Fruit fly (Drosophila melanogaster): ENCODE results near the gene CG17270.
A peak's percentile ranks its signal among the peaks of the same experiment; 100 is the strongest.

CG17270 gene

DNA sequence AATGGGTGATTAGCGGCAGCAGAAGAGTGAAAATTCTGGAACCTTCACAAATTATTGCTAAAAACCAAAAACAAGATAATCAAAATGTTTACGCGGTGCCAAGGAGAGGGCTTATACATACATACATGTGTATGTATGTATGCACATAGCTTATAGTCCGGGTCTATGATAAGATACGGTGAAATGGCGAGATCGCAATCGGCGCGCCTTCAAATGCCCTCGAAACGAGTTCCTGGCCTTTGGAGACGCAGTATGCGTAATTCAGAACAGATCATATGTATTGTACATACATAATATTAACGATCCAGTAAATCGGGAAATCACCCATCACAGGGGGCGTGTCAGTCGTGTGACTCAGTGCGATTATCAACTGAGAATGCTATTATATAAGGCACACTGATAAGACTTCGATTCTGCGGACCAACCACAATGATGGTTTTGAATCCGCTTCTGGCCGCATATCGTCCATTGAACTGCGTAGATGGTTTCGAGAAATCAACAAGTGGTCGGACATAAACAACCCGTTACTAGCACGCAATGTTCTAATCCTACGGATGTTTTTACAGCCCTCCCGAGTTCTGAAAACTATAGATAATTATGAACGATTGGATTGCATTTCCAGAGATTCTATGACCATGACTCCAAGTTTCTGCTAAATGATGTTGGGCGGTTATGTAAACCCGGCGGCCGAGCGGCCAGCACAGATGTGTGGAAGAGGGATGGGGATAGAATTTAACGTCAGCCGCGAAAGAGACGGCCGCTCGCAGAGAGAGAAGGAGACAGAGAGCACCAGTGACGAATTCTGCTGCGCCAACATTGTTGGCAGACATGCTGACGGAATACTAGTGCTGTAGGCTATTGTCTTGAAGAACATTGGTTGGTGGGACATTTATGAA, 10.0 kb upstream of the CG17270 start:
- TF ChIP-seq Crg-1 (GFP tag; optimal IDR thresholded peaks at IDR 0.05) (peak; percentile 45), pad (GFP tag; optimal IDR thresholded peaks at IDR 0.05) (no peak), toe (GFP tag; optimal IDR thresholded peaks at IDR 0.05) (no peak), Mnt (GFP tag; optimal IDR thresholded peaks at IDR 0.05) (peak; percentile 14), ovo (GFP tag; optimal IDR thresholded peaks at IDR 0.05) (no peak), bab1 (GFP tag; optimal IDR thresholded peaks at IDR 0.05) (no peak), cic (GFP tag; optimal IDR thresholded peaks at IDR 0.05) (peak; percentile 39), tj (GFP tag; optimal IDR thresholded peaks at IDR 0.05) (peak; percentile 94)

DNA sequence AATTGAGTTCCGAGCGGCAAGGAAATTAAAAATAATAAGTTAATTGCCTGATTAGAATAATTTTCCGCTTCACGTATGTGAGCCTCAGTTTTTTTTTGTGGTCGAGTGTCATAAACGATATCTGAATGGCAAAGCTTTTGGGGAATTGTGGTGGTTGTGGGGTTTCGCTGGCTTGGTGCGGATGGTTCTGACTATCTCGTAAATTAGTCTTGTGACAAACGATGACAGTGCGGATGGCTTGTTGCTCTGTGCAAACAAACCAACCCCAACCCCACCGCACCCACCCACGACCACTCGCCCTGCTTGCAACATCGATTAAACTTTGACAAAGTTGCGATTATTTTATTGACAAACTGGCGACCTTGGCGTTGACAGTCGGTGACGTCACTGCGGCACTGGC, 8.2 kb upstream of the CG17270 start:
- TF ChIP-seq Clk (GFP tag; optimal IDR thresholded peaks at IDR 0.05) (no peak), tj (GFP tag; optimal IDR thresholded peaks at IDR 0.05) (no peak), CG11617 (GFP tag; optimal IDR thresholded peaks at IDR 0.05) (no peak), cnc (optimal IDR thresholded peaks at IDR 0.05) (peak in 1 of 2 experiments; percentile 23), CG33017 (tag; optimal IDR thresholded peaks at IDR 0.05) (no peak), CG7045 (GFP tag; optimal IDR thresholded peaks at IDR 0.05) (peak; percentile 2), CG1620 (GFP tag; optimal IDR thresholded peaks at IDR 0.05) (no peak), toe (GFP tag; optimal IDR thresholded peaks at IDR 0.05) (no peak), CG5204 (GFP tag; optimal IDR thresholded peaks at IDR 0.05) (no peak), pad (GFP tag; optimal IDR thresholded peaks at IDR 0.05) (no peak), CG14711 (tag; optimal IDR thresholded peaks at IDR 0.05) (no peak), kay (GFP tag; ENCODE audit: borderline replicate concordance) (no peak), CG12768 (GFP tag; optimal IDR thresholded peaks at IDR 0.05) (peak; percentile 32), cic (GFP tag; optimal IDR thresholded peaks at IDR 0.05) (peak; percentile 35), Hr96 (GFP tag; optimal IDR thresholded peaks at IDR 0.05) (no peak), ovo (GFP tag; optimal IDR thresholded peaks at IDR 0.05) (no peak)

- TF ChIP-seq Mnt (GFP tag; optimal IDR thresholded peaks at IDR 0.05) (peak; percentile 27), CG33017 (tag; optimal IDR thresholded peaks at IDR 0.05) (peak; percentile 1), cic (GFP tag; optimal IDR thresholded peaks at IDR 0.05) (no peak)
Observed at dm6 chr3R:20823704-20824454, 5.2 kb upstream of the CG17270 start, which contains the start of gene CG17272. CG17272 (minus strand) TSS chr3R:20824239.

DNA sequence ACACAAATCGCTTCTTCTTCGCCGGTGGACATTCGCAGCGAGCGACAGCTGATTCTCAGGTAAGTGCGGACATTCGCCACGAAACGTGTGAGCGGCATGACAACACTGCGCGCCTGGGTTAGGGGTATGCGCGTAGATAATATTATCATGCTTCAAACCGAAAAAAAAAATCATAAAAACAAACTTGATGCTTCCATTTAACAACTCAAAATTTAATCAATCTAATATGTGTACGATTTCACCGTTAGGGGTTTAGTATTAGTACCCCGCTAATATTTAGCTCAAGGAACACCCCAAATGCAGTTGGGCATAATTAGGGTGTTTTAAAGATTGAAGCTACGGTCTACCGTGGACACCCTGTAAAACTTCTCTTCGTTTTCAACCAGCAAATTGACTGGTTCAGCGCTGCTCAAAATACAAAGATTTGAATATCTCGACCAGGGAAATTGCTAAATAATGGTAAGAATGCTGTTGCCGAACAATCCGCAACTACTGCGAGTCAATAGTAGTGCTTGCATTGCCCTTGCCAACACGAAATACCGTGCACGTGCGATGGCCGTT, 3.2 kb upstream of the CG17270 start, which contains the start of the genes CG17271 and RpS20:
Gene CG17271, minus strand, starts transcription at position 34 of the 561 bp plus-strand sequence.
Gene RpS20, plus strand, starts transcription at position 367 of the 561 bp plus-strand sequence.
- TF ChIP-seq CG11617 (GFP tag; optimal IDR thresholded peaks at IDR 0.05): peak; percentile 92
- peak; percentile 92 for TF ChIP-seq CG14711 (tag; optimal IDR thresholded peaks at IDR 0.05)
- peak; percentile 75 for TF ChIP-seq pad (GFP tag; optimal IDR thresholded peaks at IDR 0.05)
- peak; percentile 91 for TF ChIP-seq bab1 (GFP tag; optimal IDR thresholded peaks at IDR 0.05)
- TF ChIP-seq CG33017 (tag; optimal IDR thresholded peaks at IDR 0.05): peak; percentile 69
- peak; percentile 81 for TF ChIP-seq ovo (GFP tag; optimal IDR thresholded peaks at IDR 0.05)
- peak; percentile 70 for TF ChIP-seq cic (GFP tag; optimal IDR thresholded peaks at IDR 0.05)
- TF ChIP-seq Hr96 (GFP tag; optimal IDR thresholded peaks at IDR 0.05): peak; percentile 95
- TF ChIP-seq Clk (GFP tag; optimal IDR thresholded peaks at IDR 0.05): peak; percentile 89
- TF ChIP-seq toe (GFP tag; optimal IDR thresholded peaks at IDR 0.05): peak; percentile 96
- TF ChIP-seq kay (GFP tag; ENCODE audit: borderline replicate concordance): no peak
- peak; percentile 85 for TF ChIP-seq CG7101 (tag; optimal IDR thresholded peaks at IDR 0.05)
- TF ChIP-seq CG12768 (GFP tag; optimal IDR thresholded peaks at IDR 0.05): peak; percentile 89
- no peak for TF ChIP-seq cnc (optimal IDR thresholded peaks at IDR 0.05)
- TF ChIP-seq tj (GFP tag; optimal IDR thresholded peaks at IDR 0.05): peak; percentile 75
- peak; percentile 85 for TF ChIP-seq CG7045 (GFP tag; optimal IDR thresholded peaks at IDR 0.05)
- TF ChIP-seq Mnt (GFP tag; optimal IDR thresholded peaks at IDR 0.05): peak; percentile 95
- TF ChIP-seq CG1620 (GFP tag; optimal IDR thresholded peaks at IDR 0.05): peak; percentile 87
- TF ChIP-seq Crg-1 (GFP tag; optimal IDR thresholded peaks at IDR 0.05): peak; percentile 79
- no peak for TF ChIP-seq CG5204 (GFP tag; optimal IDR thresholded peaks at IDR 0.05)

DNA sequence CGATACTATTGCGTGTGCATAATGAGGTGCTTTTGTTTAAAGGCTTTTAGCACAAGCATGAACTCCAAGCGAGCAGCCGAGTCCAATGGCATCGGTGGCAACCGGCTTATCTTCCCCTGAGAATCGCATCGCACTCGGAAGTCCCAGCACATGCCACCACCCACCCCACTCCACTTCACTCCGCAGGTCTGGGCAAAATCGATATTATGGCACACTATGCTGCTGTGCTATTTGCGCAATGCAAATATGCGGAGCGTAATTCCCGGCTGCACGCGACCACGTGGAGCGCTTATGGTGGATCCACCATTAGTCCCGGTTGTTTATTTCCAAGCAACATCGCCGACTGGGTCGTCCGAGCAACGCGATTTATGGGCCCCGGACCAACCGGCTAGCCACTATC, 492 bp downstream of the CG17270 start:
- peak; percentile 17 for TF ChIP-seq CG7045 (GFP tag; optimal IDR thresholded peaks at IDR 0.05)
- no peak for TF ChIP-seq CG1620 (GFP tag; optimal IDR thresholded peaks at IDR 0.05)
- no peak for TF ChIP-seq bab1 (GFP tag; optimal IDR thresholded peaks at IDR 0.05)
- peak; percentile 47 for TF ChIP-seq Mnt (GFP tag; optimal IDR thresholded peaks at IDR 0.05)
- TF ChIP-seq pad (GFP tag; optimal IDR thresholded peaks at IDR 0.05): no peak
- TF ChIP-seq CG14711 (tag; optimal IDR thresholded peaks at IDR 0.05): no peak
- no peak for TF ChIP-seq Hr96 (GFP tag; optimal IDR thresholded peaks at IDR 0.05)
- TF ChIP-seq CG7101 (tag; optimal IDR thresholded peaks at IDR 0.05): no peak
- TF ChIP-seq CG11617 (GFP tag; optimal IDR thresholded peaks at IDR 0.05): no peak
- TF ChIP-seq Crg-1 (GFP tag; optimal IDR thresholded peaks at IDR 0.05): no peak
- TF ChIP-seq cic (GFP tag; optimal IDR thresholded peaks at IDR 0.05): no peak
- TF ChIP-seq ovo (GFP tag; optimal IDR thresholded peaks at IDR 0.05): no peak
- no peak for TF ChIP-seq CG12768 (GFP tag; optimal IDR thresholded peaks at IDR 0.05)
- no peak for TF ChIP-seq toe (GFP tag; optimal IDR thresholded peaks at IDR 0.05)
